Worm (Caenorhabditis elegans): ENCODE data around the gene mdf-2.

Gene mdf-2

DNA sequence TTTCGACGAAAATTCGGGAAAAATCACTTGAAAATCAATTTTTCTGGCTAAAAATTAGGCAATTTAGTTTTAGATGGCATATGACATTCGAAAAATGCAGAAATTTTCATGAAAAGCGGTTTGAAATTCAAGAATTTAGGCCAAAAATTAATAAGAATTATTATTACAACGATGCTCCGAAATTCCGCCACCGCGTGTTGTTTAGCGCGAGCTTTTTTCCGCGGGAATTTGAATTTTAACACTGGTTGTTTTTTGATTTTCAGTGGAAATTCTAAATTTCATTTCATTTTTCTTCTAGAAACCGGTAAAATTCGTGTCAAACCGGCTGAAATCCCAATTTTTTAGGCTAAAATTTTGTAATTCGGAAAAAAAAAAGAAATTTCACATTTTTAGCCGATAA is 29.7 kb upstream of the mdf-2 start:
- TF ChIP-seq elt-2 (tag; optimal IDR thresholded peaks at IDR 0.05) (no peak), pha-4 (tag; optimal IDR thresholded peaks at IDR 0.05) (peak; percentile 19), daf-12 (tag; optimal IDR thresholded peaks at IDR 0.05) (no peak), lin-15B (tag; optimal IDR thresholded peaks at IDR 0.05) (peak; percentile 30)

DNA sequence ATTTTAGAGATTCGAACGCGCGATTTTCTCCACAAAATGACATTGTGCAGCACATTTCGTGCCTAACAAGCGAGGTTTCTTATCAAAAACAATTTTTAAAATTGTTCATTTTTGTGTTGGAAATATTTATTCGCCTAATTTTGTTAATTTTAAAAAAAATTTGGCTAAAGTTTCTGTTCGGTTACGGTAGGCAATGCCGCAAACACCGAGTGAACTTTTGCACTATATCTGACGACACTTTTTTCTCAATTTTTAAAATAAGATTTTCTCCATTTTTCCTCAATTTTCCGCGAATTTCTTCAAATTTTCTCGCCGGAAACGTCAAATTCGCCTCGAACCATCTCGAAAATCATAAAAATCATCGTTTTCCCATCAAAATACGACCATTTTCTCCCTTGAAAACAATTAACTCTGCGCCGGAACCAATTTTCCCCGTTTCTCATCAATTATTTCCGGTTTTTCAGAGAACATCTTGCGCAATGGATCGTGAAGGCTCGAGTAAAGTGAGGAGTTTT is 25.7 kb upstream of the mdf-2 start, which contains the start of gene Y69A2AR.1:
TSS of gene Y69A2AR.1 (plus strand) at position 465 of the 515 bp plus-strand sequence.
- TF ChIP-seq ceh-28 (tag; optimal IDR thresholded peaks at IDR 0.05) = no peak
- no peak for TF ChIP-seq hmg-11 (tag; optimal IDR thresholded peaks at IDR 0.05)
- peak; percentile 38 for TF ChIP-seq lin-15B (tag; optimal IDR thresholded peaks at IDR 0.05)
- TF ChIP-seq eor-1 (tag; optimal IDR thresholded peaks at IDR 0.05) = no peak
- no peak for TF ChIP-seq fkh-10 (GFP tag; optimal IDR thresholded peaks at IDR 0.05)
- TF ChIP-seq lin-39 (tag; optimal IDR thresholded peaks at IDR 0.05) = no peak
- peak; percentile 37 for TF ChIP-seq nfya-1 (tag; optimal IDR thresholded peaks at IDR 0.05; ENCODE audit: insufficient read depth)
- TF ChIP-seq nhr-25 (tag; optimal IDR thresholded peaks at IDR 0.05) = no peak
- no peak for TF ChIP-seq nhr-237 (tag; optimal IDR thresholded peaks at IDR 0.05)

DNA sequence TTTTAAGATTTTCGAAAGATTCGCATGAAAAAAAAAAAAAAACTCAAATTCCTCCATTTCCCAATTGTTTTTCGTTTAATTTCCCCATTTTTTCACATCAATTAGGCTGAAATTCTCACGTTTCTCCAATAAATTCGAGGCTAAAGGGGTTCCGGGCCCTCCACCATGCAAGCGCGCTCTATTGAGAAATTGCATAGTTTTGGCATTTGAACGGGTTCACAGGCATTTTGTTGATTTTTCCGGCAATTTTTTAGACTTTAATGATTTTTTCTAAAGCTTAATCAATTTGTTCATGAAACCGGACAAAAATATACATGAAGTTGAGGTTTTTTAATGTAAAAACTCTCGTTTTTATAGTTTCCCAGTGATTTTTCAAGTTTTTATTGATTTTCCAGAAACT is 25.2 kb upstream of the mdf-2 start:
- TF ChIP-seq lin-15B (tag; optimal IDR thresholded peaks at IDR 0.05) (peak; percentile 30), nhr-25 (tag; optimal IDR thresholded peaks at IDR 0.05) (no peak), pha-4 (tag; optimal IDR thresholded peaks at IDR 0.05) (peak; percentile 12)

DNA sequence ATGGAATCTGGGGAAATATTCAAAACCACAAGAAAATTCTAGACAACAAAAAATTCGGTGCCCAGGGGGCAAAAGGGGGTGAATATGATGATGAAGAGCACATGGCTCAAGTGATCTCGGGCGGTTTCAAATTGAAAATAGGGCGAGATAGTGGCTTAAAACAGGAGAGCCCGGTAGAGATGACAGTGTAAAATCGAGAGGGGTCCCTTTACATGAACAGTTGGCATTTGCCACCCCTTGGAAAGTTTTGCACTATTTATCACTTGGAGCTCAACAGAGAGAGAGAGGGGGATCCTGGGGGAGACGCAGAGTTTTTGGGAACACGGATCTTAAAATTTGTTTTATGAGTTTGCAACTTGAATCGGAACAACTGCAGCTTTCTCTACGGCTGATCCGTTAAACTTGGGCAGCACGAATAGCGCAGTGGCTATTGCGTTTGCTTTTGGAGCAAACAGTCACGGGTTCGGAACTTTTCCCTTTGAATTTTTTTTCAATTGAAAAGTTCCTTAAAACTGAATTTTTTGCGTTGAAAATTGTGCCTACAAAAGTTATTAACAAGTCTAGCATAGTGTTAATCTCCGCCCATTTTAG is 24.6 kb upstream of the mdf-2 start:
- TF ChIP-seq egl-5 (tag; optimal IDR thresholded peaks at IDR 0.05) (peak; percentile 33), zag-1 (tag; optimal IDR thresholded peaks at IDR 0.05) (no peak)

DNA sequence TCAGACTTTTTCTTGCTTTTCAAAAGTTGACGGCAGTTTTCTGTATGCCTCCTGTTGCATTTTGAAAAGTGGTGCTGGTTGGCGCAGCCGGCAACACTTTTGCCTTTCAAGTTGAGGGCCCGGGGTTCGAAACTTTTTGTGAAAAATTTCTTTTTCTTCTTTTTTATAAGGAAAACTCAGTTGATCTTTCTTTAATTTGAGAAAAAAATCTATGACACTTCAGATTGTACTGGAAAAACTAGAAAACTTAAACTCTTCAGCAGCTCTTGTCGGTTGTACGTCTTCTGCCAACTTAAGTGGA is 23.9 kb upstream of the mdf-2 start:
- TF ChIP-seq lsy-12 (tag; optimal IDR thresholded peaks at IDR 0.05) (peak; percentile 4), ceh-82 (tag; optimal IDR thresholded peaks at IDR 0.05) (no peak), nhr-67 (tag; optimal IDR thresholded peaks at IDR 0.05) (no peak)

DNA sequence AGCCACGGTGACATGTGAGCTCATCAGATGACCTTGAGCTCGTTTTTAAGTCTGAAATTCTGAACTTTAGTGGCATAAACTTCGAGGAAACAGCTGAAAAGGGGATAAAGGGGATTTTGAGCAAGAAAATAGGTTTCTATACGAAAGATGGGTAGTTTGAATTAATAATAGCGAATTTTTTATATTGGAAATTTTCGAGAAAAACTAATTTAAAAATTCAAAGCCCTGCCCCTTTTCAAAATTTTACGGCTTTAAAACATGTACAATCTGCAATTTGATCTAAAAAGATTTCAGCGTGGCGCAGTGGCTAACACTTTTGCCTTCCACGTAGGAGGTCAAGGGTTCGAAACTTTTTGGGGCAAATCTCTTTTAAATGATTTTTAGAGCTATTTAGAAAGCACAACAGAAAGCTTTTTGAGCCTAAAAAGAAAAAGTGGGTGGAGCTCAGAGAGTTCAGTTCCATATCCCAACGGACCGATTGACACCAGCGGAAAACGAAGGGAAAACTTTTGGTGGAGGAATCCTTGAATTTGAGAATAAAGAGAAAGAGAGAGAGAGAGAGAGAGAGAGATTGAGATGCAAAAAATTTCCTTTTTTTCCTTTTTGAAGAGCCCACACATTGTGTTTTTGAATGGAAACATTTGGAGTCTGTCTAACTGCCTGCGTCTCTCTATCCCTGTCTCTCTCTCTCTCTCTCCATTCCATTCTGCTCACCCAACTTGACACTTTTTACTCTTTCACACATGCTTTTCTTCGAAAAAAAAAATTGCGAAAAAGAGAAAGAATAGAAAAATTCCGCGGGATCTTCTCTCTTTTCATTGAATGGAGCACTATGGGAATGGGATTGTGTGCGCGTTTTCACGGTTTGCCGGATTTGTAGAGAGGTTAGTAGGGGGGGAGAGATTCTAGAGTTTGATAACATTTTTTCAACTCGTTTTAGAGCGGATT is 23.3 kb upstream of the mdf-2 start, which contains the start of gene Y69A2AR.31:
TSS of gene Y69A2AR.31 (minus strand) at position 51 of the 948 bp plus-strand sequence.
- TF ChIP-seq lin-39 (tag; optimal IDR thresholded peaks at IDR 0.05) = peak; percentile 18
- TF ChIP-seq fkh-10 (GFP tag; optimal IDR thresholded peaks at IDR 0.05) = peak; percentile 6
- peak; percentile 33 for TF ChIP-seq lin-15B (tag; optimal IDR thresholded peaks at IDR 0.05)
- peak; percentile 42 for TF ChIP-seq nfya-1 (tag; optimal IDR thresholded peaks at IDR 0.05; ENCODE audit: insufficient read depth)
- no peak for TF ChIP-seq elt-2 (tag; optimal IDR thresholded peaks at IDR 0.05)
- TF ChIP-seq mdl-1 (tag; optimal IDR thresholded peaks at IDR 0.05) = no peak
- TF ChIP-seq ZK546.5 (tag; optimal IDR thresholded peaks at IDR 0.05) = no peak

DNA sequence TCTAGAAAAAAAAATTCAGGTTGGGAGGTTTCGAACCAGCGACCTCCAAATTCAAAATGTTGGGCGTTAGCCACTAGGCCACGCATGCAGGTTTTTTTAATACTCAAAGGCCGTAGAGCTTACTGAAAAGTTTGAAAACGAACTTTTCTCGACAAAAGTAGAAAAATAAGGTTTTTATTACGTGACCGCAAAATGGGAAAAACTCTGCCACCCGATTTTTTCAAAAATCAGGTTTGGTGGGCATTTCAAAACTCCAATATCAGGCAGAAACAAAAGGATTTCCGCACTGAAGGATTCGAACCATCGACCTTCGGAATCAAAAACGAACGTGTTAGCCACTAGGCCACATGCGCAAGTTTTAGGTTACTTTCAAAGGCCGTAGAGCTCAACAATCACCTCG is 17.8 kb upstream of the mdf-2 start:
- TF ChIP-seq pha-4 (tag; optimal IDR thresholded peaks at IDR 0.05) (no peak), pqm-1 (tag; optimal IDR thresholded peaks at IDR 0.05) (no peak)

DNA sequence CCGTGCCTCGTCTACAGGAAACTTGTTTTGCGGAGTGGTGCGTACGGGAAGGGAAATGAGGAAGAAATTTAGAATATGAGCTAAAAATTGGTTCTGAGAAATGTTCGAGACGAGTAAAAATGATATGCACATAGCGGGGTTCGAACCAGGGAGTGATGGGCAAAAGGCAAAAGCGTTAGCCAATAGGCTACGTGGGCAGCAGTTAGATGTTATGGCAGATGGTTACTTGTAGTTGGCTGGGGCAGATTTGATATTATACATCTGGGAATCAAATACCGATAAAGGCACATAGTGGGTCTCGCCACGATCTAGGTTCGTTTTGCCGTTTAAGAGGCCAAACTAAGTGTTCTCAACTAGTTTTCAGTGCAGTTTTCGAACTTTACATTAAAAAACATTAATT is 16.4 kb upstream of the mdf-2 start:
- TF ChIP-seq lsy-12 (tag; optimal IDR thresholded peaks at IDR 0.05) (no peak), nhr-11 (tag; optimal IDR thresholded peaks at IDR 0.05) (no peak), lin-39 (tag; optimal IDR thresholded peaks at IDR 0.05) (no peak), eor-1 (tag; optimal IDR thresholded peaks at IDR 0.05) (no peak), unc-62 (GFP tag; optimal IDR thresholded peaks at IDR 0.05) (no peak), mdl-1 (tag; optimal IDR thresholded peaks at IDR 0.05) (no peak), pqm-1 (tag; optimal IDR thresholded peaks at IDR 0.05) (no peak), nfya-1 (tag; optimal IDR thresholded peaks at IDR 0.05; ENCODE audit: insufficient read depth) (no peak), pha-4 (tag; optimal IDR thresholded peaks at IDR 0.05) (no peak), egl-27 (tag; optimal IDR thresholded peaks at IDR 0.05) (no peak), hmg-11 (tag; optimal IDR thresholded peaks at IDR 0.05) (no peak), ztf-4 (tag; optimal IDR thresholded peaks at IDR 0.05) (no peak), ZK546.5 (tag; optimal IDR thresholded peaks at IDR 0.05) (no peak), elt-2 (tag; optimal IDR thresholded peaks at IDR 0.05) (no peak), nhr-23 (tag; optimal IDR thresholded peaks at IDR 0.05) (no peak), zag-1 (tag; optimal IDR thresholded peaks at IDR 0.05) (no peak), ztf-11 (tag; optimal IDR thresholded peaks at IDR 0.05) (no peak)
